Fruit fly (Drosophila melanogaster): ENCODE results near the gene RpL34b.
A peak's percentile ranks its signal among the peaks of the same experiment; 100 is the strongest.

RpL34b gene

DNA sequence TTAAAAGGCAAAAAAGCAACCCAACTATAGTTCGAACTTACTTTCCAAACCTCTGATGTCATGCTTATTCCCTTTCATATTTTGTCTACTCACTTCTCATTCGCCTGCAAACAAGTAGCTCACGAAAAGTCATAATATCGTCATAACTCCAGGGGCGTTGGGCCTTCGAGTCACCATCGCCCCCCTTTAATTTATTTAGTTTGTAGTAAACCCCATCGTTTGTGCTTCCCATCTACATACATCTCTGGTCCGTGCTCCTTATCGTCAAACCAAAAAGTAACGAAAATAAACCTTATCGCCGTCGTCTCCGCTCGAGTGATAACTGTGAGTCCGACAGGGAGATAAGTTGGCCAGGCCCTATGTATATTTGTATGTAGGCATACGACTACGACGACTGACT lies 28.0 kb upstream of the RpL34b start (continued):
- no peak for TF ChIP-seq CG10669 (GFP tag; optimal IDR thresholded peaks at IDR 0.05)
- peak; percentile 89 for TF ChIP-seq svp (GFP tag)
- no peak for TF ChIP-seq CG6854 (GFP tag; optimal IDR thresholded peaks at IDR 0.05)
- peak; percentile 63 for TF ChIP-seq Smox (GFP tag; optimal IDR thresholded peaks at IDR 0.05)
- no peak for TF ChIP-seq fd59A (GFP tag; optimal IDR thresholded peaks at IDR 0.05)
- TF ChIP-seq CG11762 (GFP tag; optimal IDR thresholded peaks at IDR 0.05; ENCODE audit: insufficient read depth), result no peak
- peak; percentile 7 for TF ChIP-seq OdsH (GFP tag; optimal IDR thresholded peaks at IDR 0.05)
- no peak for TF ChIP-seq CG8119 (GFP tag; IDR thresholded peaks at IDR 0.05)
- TF ChIP-seq topi (GFP tag; optimal IDR thresholded peaks at IDR 0.05), result peak; percentile 56
- TF ChIP-seq dsx (GFP tag; optimal IDR thresholded peaks at IDR 0.05; ENCODE audit: poor library complexity, severe bottlenecking), result no peak
- no peak for TF ChIP-seq CG11294 (GFP tag; IDR thresholded peaks at IDR 0.05)
- peak; percentile 39 for TF ChIP-seq achi (GFP tag; optimal IDR thresholded peaks at IDR 0.05)
- TF ChIP-seq salr (GFP tag; optimal IDR thresholded peaks at IDR 0.05), result no peak
- no peak for TF ChIP-seq dac (GFP tag; optimal IDR thresholded peaks at IDR 0.05)
- TF ChIP-seq CG15336 (GFP tag; IDR thresholded peaks at IDR 0.05), result no peak

DNA sequence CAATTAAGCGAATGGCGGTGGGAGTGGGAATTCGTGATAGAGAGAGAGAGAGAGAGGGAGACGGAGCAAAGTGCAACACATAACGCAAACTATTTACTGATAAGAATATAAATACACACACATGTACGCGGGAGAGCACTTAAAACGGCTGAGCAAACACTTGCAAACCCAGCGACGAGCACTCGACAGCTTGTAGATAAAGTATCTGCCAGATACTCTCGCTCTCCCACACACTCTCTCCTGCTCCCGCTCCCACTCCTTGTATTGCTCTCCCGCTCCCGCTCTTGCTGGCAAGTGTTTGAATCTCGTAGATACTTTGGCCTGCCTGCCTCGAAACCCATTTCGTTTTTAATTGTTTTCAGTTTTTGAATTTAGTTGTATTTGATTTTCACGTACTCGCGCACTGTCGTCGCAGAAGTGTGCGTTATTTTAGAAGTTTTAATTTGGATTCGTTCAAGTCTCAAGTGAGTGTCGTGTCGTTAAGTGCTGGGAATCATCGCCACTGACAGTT lies 27.2 kb upstream of the RpL34b start:
- peak; percentile 53 for TF ChIP-seq Eip78C (GFP tag)
- TF ChIP-seq Sox102F (GFP tag; optimal IDR thresholded peaks at IDR 0.05), result peak; percentile 41
- peak; percentile 70 for TF ChIP-seq CG16779 (tag; optimal IDR thresholded peaks at IDR 0.05)
- peak; percentile 88 for TF ChIP-seq CG6163 (GFP tag; IDR thresholded peaks at IDR 0.05)
- TF ChIP-seq CG15336 (GFP tag; IDR thresholded peaks at IDR 0.05), result peak; percentile 80
- no peak for TF ChIP-seq CG8319 (GFP tag; optimal IDR thresholded peaks at IDR 0.05)
- peak; percentile 76 for TF ChIP-seq CG6808 (GFP tag; optimal IDR thresholded peaks at IDR 0.05)
- TF ChIP-seq acj6 (GFP tag; optimal IDR thresholded peaks at IDR 0.05), result no peak
- no peak for TF ChIP-seq Sox14 (GFP tag; optimal IDR thresholded peaks at IDR 0.05)
- peak; percentile 83 for TF ChIP-seq svp (GFP tag)
- peak; percentile 61 for TF ChIP-seq vri (GFP tag; optimal IDR thresholded peaks at IDR 0.05)
- TF ChIP-seq Eip75B (GFP tag; optimal IDR thresholded peaks at IDR 0.05), result peak; percentile 8
- TF ChIP-seq Ets96B (tag; optimal IDR thresholded peaks at IDR 0.05), result peak; percentile 6
- TF ChIP-seq CG6854 (GFP tag; optimal IDR thresholded peaks at IDR 0.05), result peak; percentile 74
- peak; percentile 21 for TF ChIP-seq CG32006 (GFP tag; optimal IDR thresholded peaks at IDR 0.05)
- peak; percentile 1 for TF ChIP-seq esn (GFP tag; optimal IDR thresholded peaks at IDR 0.05)
- no peak for TF ChIP-seq Blimp-1 (GFP tag; optimal IDR thresholded peaks at IDR 0.05)
- 0 out of 2 replicates have a peak, but pooled peaks have one; percentile 20 for TF ChIP-seq Gug (GFP tag; IDR thresholded peaks at IDR 0.05)
- TF ChIP-seq CG9139 (GFP tag; optimal IDR thresholded peaks at IDR 0.05), result peak; percentile 88
- no peak for TF ChIP-seq Hr4 (GFP tag; optimal IDR thresholded peaks at IDR 0.05)
- no peak for TF ChIP-seq CG6792 (GFP tag; optimal IDR thresholded peaks at IDR 0.05)
- TF ChIP-seq CG11902 (GFP tag; optimal IDR thresholded peaks at IDR 0.05), result no peak
- TF ChIP-seq CG34406 (GFP tag; optimal IDR thresholded peaks at IDR 0.05), result no peak
- TF ChIP-seq Sox15 (GFP tag; optimal IDR thresholded peaks at IDR 0.05), result no peak
- TF ChIP-seq CG8119 (GFP tag; IDR thresholded peaks at IDR 0.05), result peak; percentile 71; the same call in 2 of the 3 replicates
- no peak for TF ChIP-seq Ets21C (GFP tag; optimal IDR thresholded peaks at IDR 0.05)
- TF ChIP-seq Lpt (GFP tag; optimal IDR thresholded peaks at IDR 0.05), result peak; percentile 62
- no peak for TF ChIP-seq cyc (GFP tag; optimal IDR thresholded peaks at IDR 0.05)
- no peak for TF ChIP-seq pdm3 (GFP tag; optimal IDR thresholded peaks at IDR 0.05)
- no peak; the same call in 1 of the 2 replicates for TF ChIP-seq CG11294 (GFP tag; IDR thresholded peaks at IDR 0.05)
- TF ChIP-seq CG10669 (GFP tag; optimal IDR thresholded peaks at IDR 0.05), result peak; percentile 28
- peak; percentile 79 to 82 for TF ChIP-seq ss (GFP tag; optimal IDR thresholded peaks at IDR 0.05)
- no peak for TF ChIP-seq Hr39 (GFP tag; optimal IDR thresholded peaks at IDR 0.05)
- TF ChIP-seq CG4318 (GFP tag; optimal IDR thresholded peaks at IDR 0.05), result no peak
- TF ChIP-seq CG8632 (GFP tag; optimal IDR thresholded peaks at IDR 0.05), result peak; percentile 26
- TF ChIP-seq spab (GFP tag; optimal IDR thresholded peaks at IDR 0.05), result peak; percentile 53
- TF ChIP-seq CG11762 (GFP tag; optimal IDR thresholded peaks at IDR 0.05; ENCODE audit: insufficient read depth), result peak; percentile 51
- peak; percentile 95 for TF ChIP-seq fkh (GFP tag; optimal IDR thresholded peaks at IDR 0.05)
- TF ChIP-seq CG3032 (tag; optimal IDR thresholded peaks at IDR 0.05), result no peak
- no peak for TF ChIP-seq Smox (GFP tag; optimal IDR thresholded peaks at IDR 0.05)
- peak; percentile 87 for TF ChIP-seq CG6276 (GFP tag; optimal IDR thresholded peaks at IDR 0.05)
- peak; percentile 14 for TF ChIP-seq fd85E (GFP tag; optimal IDR thresholded peaks at IDR 0.05)
